Worm (Caenorhabditis elegans) whole organism, early embryonic: ENCODE measurements around the gene R05D3.9.

Experiments used
- ama-1 ChIP-seq: fragments of 150-350 bp; optimal IDR thresholded peaks from 2 replicates; lab custom pipeline; 2014

The R05D3.9 gene

DNA sequence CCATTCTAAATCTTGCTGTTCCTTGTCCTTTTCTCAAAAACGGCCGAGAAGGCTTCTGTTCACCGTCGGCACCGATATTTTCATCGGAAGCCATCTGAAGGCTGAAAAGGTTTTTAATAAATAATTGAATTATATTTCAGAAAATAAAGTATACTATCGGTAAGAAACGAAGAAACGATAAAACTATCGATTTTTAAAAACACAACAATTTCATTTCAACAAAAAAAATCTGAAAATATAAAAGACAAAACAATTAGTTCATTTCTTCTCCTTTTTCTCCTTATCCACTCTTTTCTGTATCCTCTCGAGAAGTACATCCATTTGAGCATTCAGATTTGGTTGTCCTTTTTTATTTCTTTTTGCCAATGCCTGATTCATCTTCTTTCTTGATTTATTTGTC is 50.0 kb downstream of the R05D3.9 start, which contains the start of gene sas-4:
TSS of gene sas-4 (minus strand) at position 101 of the 400 bp plus-strand sequence.
- TF ChIP-seq ama-1: no peak
